Fruit fly (Drosophila melanogaster) whole organism, pupa: Measurements from ENCODE around the gene Ythdf.

ENCODE experiments used
- CG14655 ChIP-seq: fragments of 200-800 bp; sonication (Bioruptor generic); optimal IDR thresholded peaks from 3 replicates; lab custom pipeline; 2017; ENCODE audit warnings: mild to moderate bottlenecking, missing biosample characterization, missing genetic modification reagents, missing genetic modification characterization
- CG17806 ChIP-seq: fragments of 200-800 bp; sonication (Bioruptor generic); optimal IDR thresholded peaks from 2 replicates; lab custom pipeline; 2018; ENCODE audit warnings: missing biosample characterization, mild to moderate bottlenecking, missing genetic modification characterization, moderate library complexity
- CG34367 ChIP-seq: fragments of 200-800 bp; sonication (Bioruptor generic); optimal IDR thresholded peaks from 2 replicates; lab custom pipeline; 2018; ENCODE audit warnings: missing biosample characterization, mild to moderate bottlenecking, missing genetic modification characterization
- CG4496 ChIP-seq: fragments of 200-800 bp; sonication (Bioruptor generic); IDR thresholded peaks from 3 replicates; pipeline ENCODE4 v1.3.6; 2022; ENCODE audit warnings: missing biosample characterization, missing genetic modification characterization
- CG8301 ChIP-seq: fragments of 200-800 bp; sonication (Bioruptor generic); optimal IDR thresholded peaks from 2 replicates; lab custom pipeline; 2018; ENCODE audit warnings: missing biosample characterization, mild to moderate bottlenecking, missing genetic modification characterization
- EcR ChIP-seq: fragments of 200-800 bp; sonication (Bioruptor generic); optimal IDR thresholded peaks from 3 replicates; lab custom pipeline; 2019; ENCODE audit warnings: missing biosample characterization, missing genetic modification characterization, mild to moderate bottlenecking, moderate library complexity, missing genetic modification reagents
- Pif1A ChIP-seq: fragments of 200-800 bp; sonication (Bioruptor generic); optimal IDR thresholded peaks from 3 replicates; lab custom pipeline; 2016; ENCODE audit warnings: missing biosample characterization, missing genetic modification characterization
- Snoo ChIP-seq: fragments of 200-800 bp; sonication (Bioruptor generic); optimal IDR thresholded peaks from 3 replicates; lab custom pipeline; 2017; ENCODE audit warnings: missing biosample characterization, mild to moderate bottlenecking, missing genetic modification characterization, inconsistent platforms
- fd96Ca ChIP-seq: fragments of 200-800 bp; sonication (Bioruptor generic); IDR thresholded peaks from 3 replicates; pipeline ENCODE4 v1.3.6; 2022; ENCODE audit warnings: missing biosample characterization, missing genetic modification characterization
- gl ChIP-seq: fragments of 200-800 bp; sonication (Bioruptor generic); optimal IDR thresholded peaks from 2 replicates; lab custom pipeline; 2018; ENCODE audit warnings: missing biosample characterization, mild to moderate bottlenecking, missing genetic modification characterization
- rn ChIP-seq: fragments of 200-800 bp; sonication (Bioruptor generic); IDR thresholded peaks from 2 replicates; pipeline ENCODE4 v1.3.6; 2022; ENCODE audit warnings: missing biosample characterization, missing genetic modification characterization

DNA sequence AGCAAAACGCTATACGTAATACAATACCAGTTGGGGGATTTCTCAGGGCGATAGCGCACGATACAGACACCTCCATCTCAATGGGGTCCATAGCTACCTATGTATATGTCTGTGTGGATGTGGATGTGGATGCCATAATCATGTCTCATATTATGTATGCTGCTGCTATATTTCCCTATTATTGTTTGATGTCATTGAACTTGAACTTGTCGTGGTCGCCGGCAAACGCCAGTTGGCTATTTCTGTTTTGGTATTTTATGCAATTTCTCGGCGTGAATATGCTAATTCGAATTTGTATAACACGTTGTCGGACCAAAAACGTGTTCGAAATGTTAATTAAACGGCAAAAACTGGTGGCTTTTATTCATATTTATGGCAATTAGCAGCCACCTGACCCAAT lies 33.3 kb downstream of the Ythdf start:
- TF ChIP-seq Snoo (tag; lab: Kevin White, UChicago) (no peak), CG8301 (no peak), CG34367 (tag; lab: Kevin White, UChicago) (no peak), fd96Ca (no peak), rn (GFP tag; lab: Robert Waterston, UW) (no peak), gl (tag; lab: Kevin White, UChicago) (no peak), CG4496 (GFP tag; lab: Robert Waterston, UW) (no peak), CG14655 (GFP tag; lab: Kevin White, UChicago) (no peak), CG17806 (tag; lab: Kevin White, UChicago) (no peak), Pif1A (no peak), EcR (GFP tag; lab: Kevin White, UChicago) (no peak)
